Worm (Caenorhabditis elegans) whole organism, L1 larva: Measurements from ENCODE around the gene dcar-1.
A peak's percentile ranks its signal among the peaks of the same experiment; 100 is the strongest.

Experiments
- alr-1 ChIP-seq: fragments of 200-800 bp; sonication (Bioruptor generic); optimal IDR thresholded peaks from 2 replicates; lab custom pipeline; 2018; ENCODE audit warnings: borderline replicate concordance, mild to moderate bottlenecking, missing genetic modification characterization, missing compliant biosample characterization
- lin-15B ChIP-seq: fragments of 150-350 bp; sonication (generic microtip); optimal IDR thresholded peaks from 3 replicates; lab custom pipeline; 2014; ENCODE audit warnings: missing biosample characterization, missing genetic modification characterization
- lir-3 ChIP-seq: sonication (generic microtip); optimal IDR thresholded peaks from 2 replicates; lab custom pipeline; 2016; ENCODE audit warnings: mild to moderate bottlenecking, missing genetic modification characterization, moderate library complexity, missing compliant biosample characterization; ENCODE audit not compliant: poor library complexity
- sox-4 ChIP-seq: sonication (generic microtip); optimal IDR thresholded peaks from 2 replicates; lab custom pipeline; 2016; ENCODE audit warnings: missing genetic modification characterization, missing compliant biosample characterization
- unc-62 ChIP-seq: fragments of 150-350 bp; optimal IDR thresholded peaks from 2 replicates; lab custom pipeline; 2014; ENCODE audit warnings: missing biosample characterization, missing genetic modification reagents, missing genetic modification characterization

DNA sequence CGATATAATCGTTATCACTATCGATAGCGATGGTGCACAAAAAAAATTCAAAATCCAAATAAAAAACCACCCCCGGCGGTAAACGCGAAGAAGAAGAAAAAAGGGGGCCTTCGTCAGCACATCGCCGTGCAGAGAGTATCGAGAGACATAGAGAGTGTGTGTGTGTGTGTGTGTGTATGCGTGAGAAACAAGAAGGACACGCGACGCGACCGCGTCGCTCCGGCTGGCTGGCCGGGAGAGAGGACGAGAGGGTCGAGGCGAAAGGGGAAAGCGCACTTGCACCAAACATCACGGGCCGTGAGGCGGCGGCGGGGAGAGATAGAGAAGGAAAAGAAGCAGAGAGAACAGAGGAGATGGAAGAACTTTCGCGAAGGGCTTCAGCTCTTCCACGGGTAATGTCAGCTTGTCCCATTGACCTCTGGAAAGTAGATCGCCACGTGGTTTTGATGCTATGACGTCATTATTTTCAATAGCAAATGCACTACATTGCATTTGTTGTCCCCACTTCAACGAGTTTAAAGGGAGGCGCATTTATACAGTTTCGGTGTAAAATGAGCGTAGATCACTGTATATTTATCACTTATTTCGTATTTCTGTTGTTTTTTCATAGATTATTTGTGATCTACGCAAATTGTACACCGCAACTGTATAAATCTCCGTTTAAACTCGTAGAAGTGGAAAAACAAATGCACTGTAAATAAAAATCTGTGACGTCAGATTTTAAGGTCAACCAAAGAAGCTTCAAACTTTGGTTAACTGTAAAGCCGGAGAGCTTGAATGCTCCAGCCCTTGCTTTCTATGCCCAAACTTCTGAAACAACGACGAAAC is 41.3 kb downstream of the dcar-1 start, which contains the start of gene Y59A8B.24:
- TF ChIP-seq lin-15B (tag; lab: Kevin White, UChicago), result peak; percentile 94
- TF ChIP-seq unc-62, result no peak
- no peak for TF ChIP-seq alr-1
- peak; percentile 93 for TF ChIP-seq lir-3
- peak; percentile 81 for TF ChIP-seq sox-4 (tag; lab: Kevin White, UChicago)
